Worm (Caenorhabditis elegans): ENCODE measurements around the gene mtrf-1L.
A peak's percentile ranks its signal among the peaks of the same experiment; 100 is the strongest.

mtrf-1L gene

DNA sequence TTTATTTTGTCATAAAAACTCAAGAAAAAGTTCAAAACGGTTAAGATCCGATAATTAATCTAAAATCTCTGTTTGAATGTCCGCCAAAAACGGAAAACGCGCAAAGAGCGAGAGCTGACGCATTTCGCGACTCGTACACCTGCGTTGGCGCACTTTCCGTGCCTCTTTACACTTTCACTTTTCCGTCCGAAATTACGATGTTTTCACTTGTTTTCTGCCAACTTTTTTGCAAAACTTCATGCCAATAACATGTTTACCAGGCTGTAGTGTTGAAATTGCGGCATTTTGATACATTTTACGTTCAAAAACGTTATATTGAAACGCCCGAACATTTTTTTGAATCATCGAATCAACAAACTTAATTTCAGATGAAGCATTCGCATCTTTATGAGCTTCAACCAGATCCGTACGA is 3.2 kb upstream of the mtrf-1L start, which contains the start of gene W03F8.4 (continued):
- peak; percentile 86 for TF ChIP-seq zip-4 (GFP tag; optimal IDR thresholded peaks at IDR 0.05)
- TF ChIP-seq C16A3.4 (tag; optimal IDR thresholded peaks at IDR 0.05), result peak; percentile 96
- peak; percentile 55 for TF ChIP-seq ceh-90 (tag; optimal IDR thresholded peaks at IDR 0.05)
- peak; percentile 37 for TF ChIP-seq Y116A8C.19 (tag; optimal IDR thresholded peaks at IDR 0.05; ENCODE audit: borderline replicate concordance)
- TF ChIP-seq tlp-1 (tag; optimal IDR thresholded peaks at IDR 0.05), result no peak
- TF ChIP-seq mep-1 (tag; optimal IDR thresholded peaks at IDR 0.05), result peak; percentile 98
- peak; percentile 99 for TF ChIP-seq nhr-85 (tag)
- peak; percentile 87 for TF ChIP-seq sox-4 (tag; optimal IDR thresholded peaks at IDR 0.05)
- TF ChIP-seq jun-1 (tag; optimal IDR thresholded peaks at IDR 0.05), result peak; percentile 92
- TF ChIP-seq skn-1 (tag; optimal IDR thresholded peaks at IDR 0.05), result peak; percentile 85
- peak in 1 of 2 experiments; percentile 82 for TF ChIP-seq mdl-1 (tag; optimal IDR thresholded peaks at IDR 0.05)
- peak; percentile 58 for TF ChIP-seq unc-62 (GFP tag; optimal IDR thresholded peaks at IDR 0.05)
- TF ChIP-seq grh-1 (GFP tag; IDR thresholded peaks at IDR 0.05), result peak; percentile 98
- peak; percentile 98 for TF ChIP-seq nhr-90 (tag; optimal IDR thresholded peaks at IDR 0.05; ENCODE audit: poor library complexity)
- TF ChIP-seq dsc-1 (tag; optimal IDR thresholded peaks at IDR 0.05), result peak; percentile 97
- TF ChIP-seq nhr-237 (tag; optimal IDR thresholded peaks at IDR 0.05), result peak; percentile 51
- peak; percentile 10 for TF ChIP-seq nhr-84 (tag; optimal IDR thresholded peaks at IDR 0.05)
- peak; percentile 80 for TF ChIP-seq fkh-4 (tag; optimal IDR thresholded peaks at IDR 0.05; ENCODE audit: borderline replicate concordance)
- TF ChIP-seq sptf-1 (tag; optimal IDR thresholded peaks at IDR 0.05), result no peak
- TF ChIP-seq snpc-4 (tag; optimal IDR thresholded peaks at IDR 0.05), result peak; percentile 90
- TF ChIP-seq irx-1 (tag; optimal IDR thresholded peaks at IDR 0.05), result peak; percentile 93
- peak; percentile 43 for TF ChIP-seq vab-15 (tag; optimal IDR thresholded peaks at IDR 0.05)
- peak; percentile 99 for TF ChIP-seq lin-35 (GFP tag; optimal IDR thresholded peaks at IDR 0.05)
- peak; percentile 91 for TF ChIP-seq ztf-4 (tag; optimal IDR thresholded peaks at IDR 0.05)
- TF ChIP-seq aha-1 (tag; optimal IDR thresholded peaks at IDR 0.05), result peak; percentile 68
- TF ChIP-seq zag-1 (tag; optimal IDR thresholded peaks at IDR 0.05), result no peak
- no peak for TF ChIP-seq ces-1 (GFP tag; optimal IDR thresholded peaks at IDR 0.05)
- TF ChIP-seq ets-5 (GFP tag; IDR thresholded peaks at IDR 0.05), result no peak
- TF ChIP-seq nhr-77 (tag; optimal IDR thresholded peaks at IDR 0.05), result peak; percentile 88
- TF ChIP-seq nhr-28 (tag; optimal IDR thresholded peaks at IDR 0.05), result no peak
- peak; percentile 95 for TF ChIP-seq lin-14 (GFP tag; optimal IDR thresholded peaks at IDR 0.05)
- TF ChIP-seq egl-13 (tag; optimal IDR thresholded peaks at IDR 0.05), result peak; percentile 93
- TF ChIP-seq nhr-19 (GFP tag; conservative IDR thresholded peaks at IDR 0.05), result peak; percentile 96
- TF ChIP-seq sup-37 (GFP tag; optimal IDR thresholded peaks at IDR 0.05), result peak; percentile 92
- TF ChIP-seq mab-9 (GFP tag; IDR thresholded peaks at IDR 0.05), result peak; percentile 88
- no peak for TF ChIP-seq ceh-63 (GFP tag; optimal IDR thresholded peaks at IDR 0.05)
- TF ChIP-seq tbx-2 (tag; optimal IDR thresholded peaks at IDR 0.05), result peak; percentile 97
- no peak for TF ChIP-seq hlh-4 (tag; optimal IDR thresholded peaks at IDR 0.05)
- peak; percentile 75 for TF ChIP-seq pag-3 (tag; optimal IDR thresholded peaks at IDR 0.05; ENCODE audit: borderline replicate concordance, insufficient read depth)
- TF ChIP-seq hlh-17 (GFP tag; optimal IDR thresholded peaks at IDR 0.05; ENCODE audit: borderline replicate concordance), result no peak
- peak; percentile 96 for TF ChIP-seq lin-39 (tag; optimal IDR thresholded peaks at IDR 0.05)
- TF ChIP-seq swsn-7 (tag; optimal IDR thresholded peaks at IDR 0.05), result peak; percentile 96
- TF ChIP-seq egl-27 (tag; optimal IDR thresholded peaks at IDR 0.05), result peak in 1 of 2 experiments; percentile 43
- TF ChIP-seq fkh-8 (tag; optimal IDR thresholded peaks at IDR 0.05), result peak; percentile 83
- TF ChIP-seq efl-3 (GFP tag; optimal IDR thresholded peaks at IDR 0.05), result peak; percentile 78
- peak; percentile 82 for TF ChIP-seq elt-2 (tag; optimal IDR thresholded peaks at IDR 0.05)
- peak; percentile 91 for TF ChIP-seq unc-86 (tag; optimal IDR thresholded peaks at IDR 0.05)
- no peak for TF ChIP-seq nhr-12 (tag; optimal IDR thresholded peaks at IDR 0.05)
- peak; percentile 17; the same call in 1 of the 2 replicates for TF ChIP-seq unc-98 (GFP tag; IDR thresholded peaks at IDR 0.05)
- peak; percentile 95 to 96 for TF ChIP-seq lsy-2 (tag; optimal IDR thresholded peaks at IDR 0.05)
- TF ChIP-seq snu-23 (GFP tag; optimal IDR thresholded peaks at IDR 0.05), result peak; percentile 98
